Worm (Caenorhabditis elegans): Measurements from ENCODE around the gene str-56.

- TF ChIP-seq nfya-1 (tag; optimal IDR thresholded peaks at IDR 0.05) (no peak), fax-1 (tag; optimal IDR thresholded peaks at IDR 0.05) (no peak), gmeb-2 (tag; optimal IDR thresholded peaks at IDR 0.05) (no peak), pros-1 (tag; optimal IDR thresholded peaks at IDR 0.05) (no peak), tbx-7 (tag; optimal IDR thresholded peaks at IDR 0.05) (no peak), ceh-22 (tag; optimal IDR thresholded peaks at IDR 0.05) (no peak), lin-11 (tag; optimal IDR thresholded peaks at IDR 0.05) (no peak)
These were observed 41.3 kb downstream of the str-56 start, which contains the start of gene F35E8.7 for ce11 chrV:15913714-15914113.
